Worm (Caenorhabditis elegans) whole organism, L4 larva: ENCODE data around the gene end-1.

ENCODE experiments used
- D1046.2 ChIP-seq: fragments of 200-800 bp; sonication (Bioruptor generic); IDR thresholded peaks from 2 replicates; pipeline ENCODE4 v1.3.6; 2022; ENCODE audit warnings: missing genetic modification characterization, missing compliant biosample characterization
- F10B5.3 ChIP-seq: sonication (generic microtip); optimal IDR thresholded peaks from 2 replicates; lab custom pipeline; 2016; ENCODE audit warnings: mild to moderate bottlenecking, missing genetic modification characterization, missing compliant biosample characterization
- F37D6.2 ChIP-seq: sonication (generic microtip); optimal IDR thresholded peaks from 2 replicates; lab custom pipeline; 2016; ENCODE audit warnings: mild to moderate bottlenecking, missing genetic modification characterization, missing compliant biosample characterization
- F49E8.2 ChIP-seq: sonication (generic microtip); optimal IDR thresholded peaks from 2 replicates; lab custom pipeline; 2016; ENCODE audit warnings: missing compliant biosample characterization, mild to moderate bottlenecking, missing genetic modification characterization, borderline replicate concordance
- T20F7.1 ChIP-seq: fragments of 200-800 bp; sonication (Bioruptor generic); optimal IDR thresholded peaks from 2 replicates; lab custom pipeline; 2018; ENCODE audit warnings: mild to moderate bottlenecking, missing genetic modification characterization, missing compliant biosample characterization
- T26A8.4 ChIP-seq: fragments of 200-800 bp; sonication (Bioruptor generic); IDR thresholded peaks from 2 replicates; pipeline ENCODE4 v1.3.6; 2022; ENCODE audit warnings: missing genetic modification characterization, missing compliant biosample characterization
- Y48G9A.11 ChIP-seq: fragments of 200-800 bp; sonication (Bioruptor generic); IDR thresholded peaks from 2 replicates; pipeline ENCODE4 v1.3.6; 2022; ENCODE audit warnings: missing genetic modification reagents, missing genetic modification characterization, missing compliant biosample characterization
- Y5F2A.4 ChIP-seq: fragments of 200-800 bp; sonication (Bioruptor generic); optimal IDR thresholded peaks from 2 replicates; lab custom pipeline; 2018; ENCODE audit warnings: mild to moderate bottlenecking, missing genetic modification characterization, missing compliant biosample characterization
- aha-1 ChIP-seq: fragments of 150-350 bp; peaks from one replicate; lab custom pipeline; 2014; ENCODE audit warnings: missing biosample characterization, missing genetic modification characterization
- arid-1 ChIP-seq: fragments of 200-800 bp; sonication (Bioruptor generic); conservative IDR thresholded peaks from 2 replicates; pipeline ENCODE4 v1.3.6; 2022; ENCODE audit warnings: missing genetic modification reagents, missing genetic modification characterization, missing compliant biosample characterization
- ceh-20 ChIP-seq: fragments of 200-800 bp; sonication (Bioruptor generic); IDR thresholded peaks from 2 replicates; pipeline ENCODE4 v1.3.6; 2022; ENCODE audit warnings: missing genetic modification reagents, missing genetic modification characterization, missing compliant biosample characterization
- ceh-32 ChIP-seq: sonication (generic microtip); optimal IDR thresholded peaks from 2 replicates; lab custom pipeline; 2016; ENCODE audit warnings: mild to moderate bottlenecking, missing genetic modification characterization, missing compliant biosample characterization; ENCODE audit not compliant: poor library complexity
- ceh-44 ChIP-seq: fragments of 200-800 bp; sonication (Bioruptor generic); IDR thresholded peaks from 2 replicates; pipeline ENCODE4 v1.3.6; 2022; ENCODE audit warnings: missing genetic modification reagents, missing genetic modification characterization, missing compliant biosample characterization
- ceh-62 ChIP-seq: sonication (generic microtip); optimal IDR thresholded peaks from 2 replicates; lab custom pipeline; 2017; ENCODE audit warnings: missing biosample characterization, missing genetic modification characterization
- ces-1 ChIP-seq: fragments of 150-350 bp; sonication (generic microtip); optimal IDR thresholded peaks from 4 replicates; lab custom pipeline; 2014; ENCODE audit warnings: missing biosample characterization, missing genetic modification reagents, missing genetic modification characterization
- ctbp-1 ChIP-seq: fragments of 200-800 bp; sonication (Bioruptor generic); IDR thresholded peaks from 2 replicates; pipeline ENCODE4 v1.3.6; 2022; ENCODE audit warnings: missing genetic modification reagents, missing genetic modification characterization, missing compliant biosample characterization
- daf-16 ChIP-seq, 3 experiments: sonication (generic microtip); optimal IDR thresholded peaks; 2 replicates each; lab custom pipeline; 2016 to 2017; ENCODE audit warnings: missing genetic modification characterization in 3 of 3, missing genetic modification reagents in 3 of 3, mild to moderate bottlenecking in 2 of 3, missing compliant biosample characterization in 2 of 3, missing biosample characterization in 1 of 3, moderate library complexity in 1 of 3
- dmd-6 ChIP-seq: fragments of 200-800 bp; sonication (Bioruptor generic); IDR thresholded peaks from 2 replicates; pipeline ENCODE4 v1.3.6; 2022; ENCODE audit warnings: missing genetic modification reagents, missing genetic modification characterization, missing compliant biosample characterization
- dpl-1 ChIP-seq: fragments of 150-350 bp; optimal IDR thresholded peaks from 2 replicates; lab custom pipeline; 2014; ENCODE audit warnings: missing biosample characterization, missing genetic modification reagents, missing genetic modification characterization
- dve-1 ChIP-seq: sonication (generic microtip); optimal IDR thresholded peaks from 2 replicates; lab custom pipeline; 2017; ENCODE audit warnings: antibody characterized with exemption, mild to moderate bottlenecking, missing genetic modification characterization, missing compliant biosample characterization; ENCODE audit not compliant: insufficient read depth
- egl-43 ChIP-seq: fragments of 200-800 bp; sonication (Bioruptor generic); IDR thresholded peaks from 2 replicates; pipeline ENCODE4 v1.3.6; 2022; ENCODE audit warnings: missing genetic modification reagents, missing genetic modification characterization, missing compliant biosample characterization
- hif-1 ChIP-seq, 2 experiments: sonication (generic microtip); optimal IDR thresholded peaks; 2 replicates each; lab custom pipeline; 2016 to 2017; ENCODE audit warnings: missing compliant biosample characterization in 2 of 2, missing genetic modification characterization in 2 of 2, missing genetic modification reagents in 2 of 2, missing genotype in 2 of 2, mild to moderate bottlenecking in 1 of 2
- jun-1 ChIP-seq: fragments of 150-350 bp; optimal IDR thresholded peaks from 2 replicates; lab custom pipeline; 2014; ENCODE audit warnings: missing biosample characterization, missing genetic modification reagents, missing genetic modification characterization
- lim-7 ChIP-seq: fragments of 200-800 bp; sonication (Bioruptor generic); IDR thresholded peaks from 2 replicates; pipeline ENCODE4 v1.3.6; 2022; ENCODE audit warnings: missing genetic modification characterization, missing compliant biosample characterization
- lin-13 ChIP-seq: fragments of 150-350 bp; optimal IDR thresholded peaks from 2 replicates; lab custom pipeline; 2014; ENCODE audit warnings: missing biosample characterization, missing genetic modification reagents, missing genetic modification characterization
- lir-3 ChIP-seq: sonication (generic microtip); optimal IDR thresholded peaks from 2 replicates; lab custom pipeline; 2016; ENCODE audit warnings: mild to moderate bottlenecking, missing genetic modification characterization, missing compliant biosample characterization
- madf-5 ChIP-seq, 2 experiments: fragments of 200-800 bp; sonication (Bioruptor generic); IDR thresholded peaks; 2 replicates each; pipeline ENCODE4 v1.3.6; 2022; ENCODE audit warnings: missing compliant biosample characterization in 2 of 2, missing genetic modification characterization in 2 of 2
- mes-2 ChIP-seq: sonication (generic microtip); optimal IDR thresholded peaks from 2 replicates; lab custom pipeline; 2016; ENCODE audit warnings: missing genotype, mild to moderate bottlenecking, missing genetic modification characterization, missing compliant biosample characterization; ENCODE audit not compliant: poor library complexity, severe bottlenecking
- mxl-2 ChIP-seq: fragments of 200-800 bp; sonication (Bioruptor generic); conservative IDR thresholded peaks from 2 replicates; pipeline ENCODE4 v1.3.6; 2022; ENCODE audit warnings: missing genetic modification reagents, missing genetic modification characterization, missing compliant biosample characterization
- mxl-3 ChIP-seq: fragments of 200-800 bp; sonication (Bioruptor generic); optimal IDR thresholded peaks from 2 replicates; lab custom pipeline; 2018; ENCODE audit warnings: mild to moderate bottlenecking, missing genetic modification characterization, missing compliant biosample characterization
- nhr-102 ChIP-seq: sonication (generic microtip); optimal IDR thresholded peaks from 2 replicates; lab custom pipeline; 2016; ENCODE audit warnings: mild to moderate bottlenecking, missing genetic modification characterization, moderate library complexity, missing compliant biosample characterization
- nhr-28 ChIP-seq: fragments of 150-350 bp; optimal IDR thresholded peaks from 2 replicates; lab custom pipeline; 2014; ENCODE audit warnings: missing biosample characterization, missing genetic modification characterization
- nhr-41 ChIP-seq: fragments of 200-800 bp; sonication (Bioruptor generic); IDR thresholded peaks from 2 replicates; pipeline ENCODE4 v1.3.6; 2022; ENCODE audit warnings: missing genetic modification reagents, missing genetic modification characterization, missing compliant biosample characterization
- nhr-48 ChIP-seq: sonication (generic microtip); optimal IDR thresholded peaks from 2 replicates; lab custom pipeline; 2016; ENCODE audit warnings: mild to moderate bottlenecking, missing genetic modification characterization, missing compliant biosample characterization
- nhr-6 ChIP-seq: fragments of 150-350 bp; optimal IDR thresholded peaks from 2 replicates; lab custom pipeline; 2014; ENCODE audit warnings: missing biosample characterization, missing genetic modification characterization
- nhr-76 ChIP-seq: fragments of 150-350 bp; optimal IDR thresholded peaks from 2 replicates; lab custom pipeline; 2014; ENCODE audit warnings: missing biosample characterization, missing genetic modification characterization
- pha-4 ChIP-seq, 2 experiments: fragments of 150-350 bp in 1 of 2; fragments of 200-800 bp in 1 of 2; sonication (Bioruptor generic) in 1 of 2; IDR thresholded peaks in 1 of 2; optimal IDR thresholded peaks in 1 of 2; 2 replicates each; pipeline versions ENCODE4 v1.3.6 to Lab custom; 2014 to 2022; ENCODE audit warnings: missing genetic modification characterization in 2 of 2, missing genetic modification reagents in 2 of 2, missing biosample characterization in 1 of 2, missing compliant biosample characterization in 1 of 2
- snpc-1.2 ChIP-seq: fragments of 200-800 bp; sonication (Bioruptor generic); IDR thresholded peaks from 2 replicates; pipeline ENCODE4 v1.3.6; 2022; ENCODE audit warnings: missing genetic modification reagents, missing genetic modification characterization, missing compliant biosample characterization
- spr-1 ChIP-seq: sonication (generic microtip); optimal IDR thresholded peaks from 2 replicates; lab custom pipeline; 2016; ENCODE audit warnings: mild to moderate bottlenecking, missing genetic modification characterization, missing compliant biosample characterization
- unc-130 ChIP-seq: sonication (generic microtip); optimal IDR thresholded peaks from 2 replicates; lab custom pipeline; 2016; ENCODE audit warnings: missing genetic modification reagents, missing genetic modification characterization, missing compliant biosample characterization
- unc-39 ChIP-seq: sonication (generic microtip); optimal IDR thresholded peaks from 2 replicates; lab custom pipeline; 2017; ENCODE audit warnings: missing biosample characterization, missing genetic modification characterization
- zfp-2 ChIP-seq: sonication (generic microtip); optimal IDR thresholded peaks from 2 replicates; lab custom pipeline; 2016; ENCODE audit warnings: mild to moderate bottlenecking, missing genetic modification characterization, missing compliant biosample characterization

The end-1 gene

DNA sequence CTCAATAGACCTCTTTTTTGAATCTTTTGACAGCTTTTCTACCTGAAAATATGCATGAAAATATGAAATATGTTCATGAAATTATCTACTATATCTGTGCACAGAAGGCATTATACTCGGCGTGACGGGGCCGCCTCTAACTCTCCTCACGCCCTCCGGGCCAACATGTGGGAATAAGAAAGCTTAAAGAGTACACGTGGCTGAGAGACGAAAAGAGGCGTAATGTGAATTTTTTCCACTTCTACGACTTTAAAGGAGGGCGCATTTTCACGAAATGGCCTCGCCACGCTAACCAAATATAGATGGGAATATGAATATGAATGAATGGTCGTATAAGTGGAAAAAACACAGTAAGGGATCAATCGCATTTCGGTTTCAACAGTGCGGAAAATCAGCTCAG lies 27.2 kb upstream of the end-1 start:
- TF ChIP-seq aha-1 (tag; lab: Kevin White, UChicago) = peak; percentile 91
- TF ChIP-seq arid-1 = no peak
- TF ChIP-seq, all 104 proteins: peak for 1

DNA sequence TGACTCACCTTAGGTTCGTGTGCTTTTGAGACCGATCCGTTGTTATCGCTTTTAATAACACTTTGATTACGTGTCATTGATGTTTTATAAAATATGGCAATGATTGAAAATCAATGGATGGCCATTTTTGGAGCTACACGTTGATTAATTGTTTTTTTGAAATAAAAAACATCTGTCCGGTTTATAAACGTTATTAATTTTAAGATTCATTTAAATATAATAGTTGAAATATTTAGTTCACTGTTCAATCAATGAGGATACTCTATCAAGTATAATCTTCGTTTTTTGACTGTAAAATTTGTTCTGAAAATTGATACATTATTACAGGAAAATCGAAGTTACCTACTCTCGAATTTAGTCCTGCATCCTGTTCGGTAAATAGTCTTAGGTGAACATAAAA lies 26.7 kb upstream of the end-1 start, which contains the start of gene R10D12.10:
Gene R10D12.10 (minus strand): TSS at position 101 of the 400 bp plus-strand sequence.
- TF ChIP-seq F49E8.2 (no peak), Y48G9A.11 (GFP tag; lab: Robert Waterston, UW) (no peak), ceh-20 (GFP tag; lab: Robert Waterston, UW) (no peak), zfp-2 (no peak), nhr-102 (tag; lab: Kevin White, UChicago) (no peak), daf-16 (GFP tag; optimal IDR thresholded peaks at IDR 0.05; lab: Kevin White, UChicago) (no peak), daf-16 (tag; optimal IDR thresholded peaks at IDR 0.05; lab: Kevin White, UChicago) (no peak), madf-5 (GFP tag; IDR thresholded peaks at IDR 0.05; lab: Robert Waterston, UW) (no peak), ceh-44 (GFP tag; lab: Robert Waterston, UW) (no peak), nhr-41 (no peak), nhr-48 (tag; lab: Kevin White, UChicago) (no peak), F37D6.2 (no peak), nhr-76 (tag; lab: Kevin White, UChicago) (no peak), mxl-3 (GFP tag; lab: Kevin White, UChicago) (no peak), nhr-6 (tag; lab: Kevin White, UChicago) (no peak)

DNA sequence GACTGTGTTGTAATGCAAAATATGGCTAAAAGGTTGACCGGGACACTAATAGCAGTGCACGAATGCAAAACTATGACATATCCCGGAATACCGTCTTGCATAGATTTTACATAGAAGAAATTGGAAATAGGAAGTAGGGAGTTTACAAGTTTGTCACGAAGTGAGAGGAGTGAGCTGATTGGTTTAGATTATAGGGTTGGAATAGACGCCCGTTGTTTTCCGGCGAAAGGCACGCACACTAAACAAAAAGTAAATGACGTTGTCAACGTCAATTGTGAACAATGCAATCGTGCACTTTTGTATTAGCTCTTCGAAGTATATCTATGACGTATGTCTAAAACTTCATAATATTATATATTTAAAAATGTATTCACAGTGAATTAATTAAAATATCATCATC lies 24.0 kb upstream of the end-1 start, which contains the start of gene srh-24:
Gene srh-24 (minus strand): TSS at position 101 of the 400 bp plus-strand sequence.
- no peak for TF ChIP-seq pha-4 (GFP tag; IDR thresholded peaks at IDR 0.05; lab: Robert Waterston, UW)
- no peak for TF ChIP-seq pha-4 (tag; optimal IDR thresholded peaks at IDR 0.05; lab: Kevin White, UChicago)
- no peak for TF ChIP-seq lir-3 (tag; lab: Kevin White, UChicago)
- no peak for TF ChIP-seq egl-43 (GFP tag; lab: Robert Waterston, UW)
- TF ChIP-seq lim-7 = no peak
- no peak for TF ChIP-seq D1046.2 (GFP tag; lab: Robert Waterston, UW)
- TF ChIP-seq ceh-62 = no peak

DNA sequence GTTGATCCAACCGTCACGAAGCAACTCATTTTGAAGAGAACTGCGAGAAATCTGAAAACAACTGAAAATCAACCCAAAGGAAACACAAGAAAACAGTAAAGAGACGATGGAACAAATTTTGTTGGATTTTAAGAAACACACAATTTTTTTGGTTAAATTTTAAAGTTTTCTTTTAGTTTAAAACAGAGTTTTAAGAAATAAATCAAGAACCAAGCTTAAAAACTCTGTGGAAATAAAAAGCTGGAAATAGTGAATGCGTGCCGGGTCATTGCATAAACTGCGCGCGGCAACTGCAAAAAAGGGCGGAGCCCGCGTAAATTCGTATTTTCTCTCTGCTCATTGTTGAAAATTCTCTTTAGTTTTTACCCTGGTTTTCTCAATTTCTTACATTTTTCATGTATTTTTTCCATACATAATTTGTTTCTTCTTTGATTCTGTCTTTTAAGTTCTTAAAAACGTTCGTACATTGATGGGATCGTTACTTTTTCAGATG lies 23.0 kb upstream of the end-1 start, which contains the start of the genes algn-13 and R10D12.13:
Gene algn-13 (minus strand): TSS at position 51 of the 493 bp plus-strand sequence.
Gene R10D12.13 (plus strand): TSS at position 491 of the 493 bp plus-strand sequence.
- TF ChIP-seq dmd-6 = no peak
- TF ChIP-seq F10B5.3 = no peak
- peak; percentile 93 for TF ChIP-seq mes-2 (tag; lab: Kevin White, UChicago)
- peak; percentile 19 for TF ChIP-seq nhr-102 (tag; lab: Kevin White, UChicago)
- TF ChIP-seq ctbp-1 (GFP tag; lab: Robert Waterston, UW) = peak; percentile 43; the same call in 1 of the 2 replicates
- no peak for TF ChIP-seq ceh-32
- TF ChIP-seq lir-3 (tag; lab: Kevin White, UChicago) = no peak
- TF ChIP-seq dve-1 (tag; lab: Kevin White, UChicago) = peak; percentile 61
- peak in 1 of 2 experiments; percentile 10 for TF ChIP-seq hif-1 (tag; optimal IDR thresholded peaks at IDR 0.05; lab: Kevin White, UChicago)
- TF ChIP-seq ces-1 (GFP tag; lab: Kevin White, UChicago) = peak; percentile 5
- TF ChIP-seq Y48G9A.11 (GFP tag; lab: Robert Waterston, UW) = 0 out of 2 replicates have a peak, but pooled peaks have one; percentile 32
- peak; percentile 58; the same call in 1 of the 2 replicates for TF ChIP-seq T26A8.4
- peak; percentile 61; the same call in 1 of the 2 replicates for TF ChIP-seq snpc-1.2 (GFP tag; lab: Robert Waterston, UW)
- TF ChIP-seq pha-4 (GFP tag; IDR thresholded peaks at IDR 0.05; lab: Robert Waterston, UW) = peak; percentile 73; the same call in 1 of the 2 replicates
- TF ChIP-seq pha-4 (tag; optimal IDR thresholded peaks at IDR 0.05; lab: Kevin White, UChicago) = no peak
- TF ChIP-seq aha-1 (tag; lab: Kevin White, UChicago) = peak; percentile 81
- peak; percentile 19 for TF ChIP-seq nhr-28
- TF ChIP-seq jun-1 (tag; lab: Kevin White, UChicago) = no peak
- TF ChIP-seq unc-130 = peak; percentile 72
- peak; percentile 70 for TF ChIP-seq dpl-1 (GFP tag; lab: Kevin White, UChicago)
- no peak for TF ChIP-seq T20F7.1
- TF ChIP-seq spr-1 (tag; lab: Kevin White, UChicago) = peak; percentile 41
- TF ChIP-seq lin-13 (GFP tag; lab: Kevin White, UChicago) = peak; percentile 7
- TF ChIP-seq nhr-6 (tag; lab: Kevin White, UChicago) = peak; percentile 35
- TF ChIP-seq Y5F2A.4 (GFP tag; lab: Kevin White, UChicago) = no peak
- TF ChIP-seq unc-39 = no peak
- no peak for TF ChIP-seq mxl-2 (GFP tag; lab: Robert Waterston, UW)
- no peak for TF ChIP-seq F49E8.2
